Fruit fly (Drosophila melanogaster) whole organism, embryonic: ENCODE data around the gene CAH16.

ENCODE experiments used
- ATbp ChIP-seq: fragments of 200-800 bp; sonication (Bioruptor generic); optimal IDR thresholded peaks from 2 replicates; lab custom pipeline; 2017; ENCODE audit warnings: missing biosample characterization, mild to moderate bottlenecking, missing genetic modification characterization, missing genetic modification reagents
- Ada2b ChIP-seq: fragments of 200-800 bp; sonication (Bioruptor generic); IDR thresholded peaks from 2 replicates; pipeline ENCODE4 v1.3.6; 2022; ENCODE audit warnings: missing biosample characterization, missing genetic modification characterization
- CG10209 ChIP-seq: fragments of 200-800 bp; sonication (Bioruptor generic); optimal IDR thresholded peaks from 3 replicates; lab custom pipeline; 2017; ENCODE audit warnings: missing biosample characterization, mild to moderate bottlenecking, missing genetic modification characterization, missing genetic modification reagents
- CG11504 ChIP-seq: fragments of 200-800 bp; sonication (Bioruptor generic); optimal IDR thresholded peaks from 3 replicates; lab custom pipeline; 2019; ENCODE audit warnings: missing biosample characterization, mild to moderate bottlenecking, missing genetic modification characterization, moderate library complexity
- CG13123 ChIP-seq: fragments of 200-800 bp; sonication (Bioruptor generic); optimal IDR thresholded peaks from 2 replicates; lab custom pipeline; 2016; ENCODE audit warnings: missing biosample characterization, missing genetic modification characterization
- CG14860 ChIP-seq: fragments of 200-800 bp; sonication (Bioruptor generic); IDR thresholded peaks from 3 replicates; pipeline ENCODE4 v1.3.6; 2022; ENCODE audit warnings: missing biosample characterization, missing genetic modification characterization; ENCODE audit not compliant: partially characterized antibody
- CG16815 ChIP-seq: fragments of 200-800 bp; sonication (Bioruptor generic); optimal IDR thresholded peaks from 3 replicates; lab custom pipeline; 2017; ENCODE audit warnings: missing biosample characterization, mild to moderate bottlenecking, missing genetic modification characterization
- CG17328 ChIP-seq: fragments of 200-800 bp; sonication (Bioruptor generic); IDR thresholded peaks from 2 replicates; pipeline ENCODE4 v1.3.6; 2022; ENCODE audit warnings: missing biosample characterization, missing genetic modification characterization
- CG17359 ChIP-seq: fragments of 200-800 bp; sonication (Bioruptor generic); optimal IDR thresholded peaks from 3 replicates; lab custom pipeline; 2018; ENCODE audit warnings: missing biosample characterization, mild to moderate bottlenecking, missing genetic modification characterization, moderate library complexity
- CG18764 ChIP-seq: fragments of 200-800 bp; sonication (Bioruptor generic); optimal IDR thresholded peaks from 3 replicates; lab custom pipeline; 2016; ENCODE audit warnings: missing biosample characterization, missing genetic modification characterization
- CG2875 ChIP-seq: fragments of 200-800 bp; sonication (Bioruptor generic); optimal IDR thresholded peaks from 2 replicates; lab custom pipeline; 2017; ENCODE audit warnings: missing biosample characterization, mild to moderate bottlenecking, missing genetic modification characterization, missing genetic modification reagents
- CG33213 ChIP-seq: fragments of 200-800 bp; sonication (Bioruptor generic); optimal IDR thresholded peaks from 3 replicates; lab custom pipeline; 2016; ENCODE audit warnings: missing biosample characterization, missing genetic modification characterization
- CG3726 ChIP-seq: fragments of 200-800 bp; sonication (Bioruptor generic); IDR thresholded peaks from 3 replicates; pipeline ENCODE4, ENCODE4 v1.3.6; 2022; ENCODE audit warnings: missing biosample characterization, missing genetic modification characterization
- CG4328 ChIP-seq: fragments of 200-800 bp; sonication (Bioruptor generic); optimal IDR thresholded peaks from 3 replicates; lab custom pipeline; 2017; ENCODE audit warnings: missing biosample characterization, missing genetic modification reagents, missing genetic modification characterization
- CG4707 ChIP-seq: fragments of 200-800 bp; sonication (Bioruptor generic); optimal IDR thresholded peaks from 2 replicates; lab custom pipeline; 2018; ENCODE audit warnings: missing biosample characterization, mild to moderate bottlenecking, missing genetic modification characterization, moderate library complexity
- CG7786 ChIP-seq: fragments of 200-800 bp; sonication (Bioruptor generic); optimal IDR thresholded peaks from 2 replicates; lab custom pipeline; 2016; ENCODE audit warnings: missing biosample characterization, missing genetic modification characterization
- CG9797 ChIP-seq: fragments of 200-800 bp; sonication (Bioruptor generic); optimal IDR thresholded peaks from 3 replicates; lab custom pipeline; 2018; ENCODE audit warnings: missing biosample characterization, mild to moderate bottlenecking, missing genetic modification characterization
- Dref ChIP-seq: fragments of 200-800 bp; sonication (Bioruptor generic); IDR thresholded peaks from 2 replicates; pipeline ENCODE4 v1.3.6; 2022; ENCODE audit warnings: missing biosample characterization, missing genetic modification characterization
- E2f2 ChIP-seq: fragments of 200-800 bp; sonication (Bioruptor generic); IDR thresholded peaks from 2 replicates; pipeline ENCODE4 v1.3.6; 2022; ENCODE audit warnings: missing biosample characterization, missing genetic modification characterization
- ERR ChIP-seq: fragments of 200-800 bp; sonication (Bioruptor generic); optimal IDR thresholded peaks from 2 replicates; lab custom pipeline; 2016; ENCODE audit warnings: missing biosample characterization, missing genetic modification characterization
- HHEX ChIP-seq: fragments of 200-800 bp; sonication (Bioruptor generic); optimal IDR thresholded peaks from 3 replicates; lab custom pipeline; 2017; ENCODE audit warnings: missing biosample characterization, mild to moderate bottlenecking, missing genetic modification characterization, missing genetic modification reagents
- Hey ChIP-seq: fragments of 200-800 bp; sonication (Bioruptor generic); optimal IDR thresholded peaks from 3 replicates; lab custom pipeline; 2018; ENCODE audit warnings: missing biosample characterization, mild to moderate bottlenecking, missing genetic modification characterization
- Nf-YC ChIP-seq: fragments of 200-800 bp; optimal IDR thresholded peaks from 3 replicates; lab custom pipeline; 2019; ENCODE audit warnings: missing biosample characterization, mild to moderate bottlenecking, missing genetic modification characterization, moderate library complexity
- Six4 ChIP-seq: fragments of 200-800 bp; sonication (Bioruptor generic); optimal IDR thresholded peaks from 2 replicates; lab custom pipeline; 2016; ENCODE audit warnings: missing biosample characterization, missing genetic modification characterization
- Sox102F ChIP-seq: fragments of 200-800 bp; sonication (Bioruptor generic); optimal IDR thresholded peaks from 2 replicates; lab custom pipeline; 2018; ENCODE audit warnings: missing biosample characterization, mild to moderate bottlenecking, missing genetic modification characterization, moderate library complexity
- Sry-δ ChIP-seq: fragments of 200-800 bp; sonication (Bioruptor generic); optimal IDR thresholded peaks from 2 replicates; lab custom pipeline; 2016; ENCODE audit warnings: missing biosample characterization, missing genetic modification characterization
- Taf1 ChIP-seq: fragments of 200-800 bp; sonication (Bioruptor generic); IDR thresholded peaks from 2 replicates; pipeline ENCODE4 v1.3.6; 2022; ENCODE audit warnings: missing biosample characterization, missing genetic modification characterization
- ap ChIP-seq: fragments of 200-800 bp; sonication (Bioruptor generic); IDR thresholded peaks from 2 replicates; pipeline ENCODE4 v1.3.6; 2022; ENCODE audit warnings: missing biosample characterization, missing genetic modification characterization
- az2 ChIP-seq: fragments of 200-800 bp; sonication (Bioruptor generic); optimal IDR thresholded peaks from 3 replicates; lab custom pipeline; 2016; ENCODE audit warnings: missing biosample characterization, missing genetic modification characterization
- bsh ChIP-seq, 2 experiments: fragments of 200-800 bp; sonication (Bioruptor generic); optimal IDR thresholded peaks; 2 replicates each; lab custom pipeline; 2017 to 2018; ENCODE audit warnings: mild to moderate bottlenecking in 2 of 2, missing biosample characterization in 2 of 2, missing genetic modification characterization in 2 of 2, moderate library complexity in 1 of 2
- crp ChIP-seq, 2 experiments: fragments of 200-800 bp; sonication (Bioruptor generic); optimal IDR thresholded peaks; 2 replicates in 1 of 2; 3 replicates in 1 of 2; lab custom pipeline; 2017; ENCODE audit warnings: missing biosample characterization in 2 of 2, missing genetic modification characterization in 2 of 2, mild to moderate bottlenecking in 1 of 2, moderate library complexity in 1 of 2
- dati ChIP-seq: fragments of 200-800 bp; sonication (Bioruptor generic); IDR thresholded peaks from 2 replicates; pipeline ENCODE4 v1.3.6; 2022; ENCODE audit warnings: missing biosample characterization, missing genetic modification characterization
- dimm ChIP-seq: fragments of 200-800 bp; sonication (Bioruptor generic); IDR thresholded peaks from 2 replicates; pipeline ENCODE4 v1.3.6; 2022; ENCODE audit warnings: missing biosample characterization, missing genetic modification characterization
- dysf ChIP-seq: fragments of 200-800 bp; sonication (Bioruptor generic); IDR thresholded peaks from 3 replicates; pipeline ENCODE4 v1.3.6; 2022; ENCODE audit warnings: missing biosample characterization, missing genetic modification characterization
- exex ChIP-seq: fragments of 200-800 bp; sonication (Bioruptor generic); optimal IDR thresholded peaks from 4 replicates; lab custom pipeline; 2018; ENCODE audit warnings: missing biosample characterization, mild to moderate bottlenecking, missing genetic modification characterization, moderate library complexity
- fru ChIP-seq: fragments of >200 bp; optimal IDR thresholded peaks from 2 replicates; lab custom pipeline; 2017
- gcm2 ChIP-seq: fragments of 200-800 bp; sonication (Bioruptor generic); optimal IDR thresholded peaks from 2 replicates; lab custom pipeline; 2016; ENCODE audit warnings: missing biosample characterization, missing genetic modification characterization
- grn ChIP-seq: fragments of 200-800 bp; sonication (Bioruptor generic); optimal IDR thresholded peaks from 3 replicates; lab custom pipeline; 2017; ENCODE audit warnings: missing biosample characterization, missing genetic modification characterization
- ken ChIP-seq: fragments of 200-800 bp; sonication (Bioruptor generic); IDR thresholded peaks from 3 replicates; pipeline ENCODE4 v1.3.6; 2022; ENCODE audit warnings: missing biosample characterization, missing genetic modification characterization
- oc ChIP-seq: fragments of 200-800 bp; sonication (Bioruptor generic); optimal IDR thresholded peaks from 2 replicates; lab custom pipeline; 2018; ENCODE audit warnings: missing biosample characterization, mild to moderate bottlenecking, missing genetic modification characterization, moderate library complexity
- phol ChIP-seq: fragments of 200-800 bp; sonication (Bioruptor generic); optimal IDR thresholded peaks from 3 replicates; lab custom pipeline; 2018; ENCODE audit warnings: missing biosample characterization, mild to moderate bottlenecking, missing genetic modification characterization, moderate library complexity
- psq ChIP-seq: fragments of 200-800 bp; sonication (Bioruptor generic); optimal IDR thresholded peaks from 2 replicates; lab custom pipeline; 2017; ENCODE audit warnings: missing biosample characterization, missing genetic modification characterization
- row ChIP-seq: fragments of 200-800 bp; sonication (Bioruptor generic); IDR thresholded peaks from 3 replicates; pipeline ENCODE4 v1.3.6; 2022; ENCODE audit warnings: missing biosample characterization, missing genetic modification characterization
- slou ChIP-seq: fragments of 200-800 bp; sonication (Bioruptor generic); optimal IDR thresholded peaks from 3 replicates; lab custom pipeline; 2016; ENCODE audit warnings: missing biosample characterization, missing genetic modification characterization
- slp2 ChIP-seq: fragments of 200-800 bp; sonication (Bioruptor generic); optimal IDR thresholded peaks from 2 replicates; lab custom pipeline; 2016; ENCODE audit warnings: missing biosample characterization, missing genetic modification characterization
- stwl ChIP-seq: fragments of 200-800 bp; sonication (Bioruptor generic); optimal IDR thresholded peaks from 3 replicates; lab custom pipeline; 2018; ENCODE audit warnings: missing biosample characterization, mild to moderate bottlenecking, missing genetic modification characterization, moderate library complexity
- tap ChIP-seq: fragments of 200-800 bp; optimal IDR thresholded peaks from 3 replicates; lab custom pipeline; 2019; ENCODE audit warnings: missing biosample characterization, mild to moderate bottlenecking, missing genetic modification characterization, moderate library complexity
- tll ChIP-seq, 2 experiments: fragments of 200-800 bp in 1 of 2; fragments of >200 bp in 1 of 2; sonication (Bioruptor generic) in 1 of 2; optimal IDR thresholded peaks; 2 replicates each; lab custom pipeline; 2017 to 2019; ENCODE audit warnings: missing biosample characterization in 2 of 2, missing genetic modification characterization in 2 of 2, mild to moderate bottlenecking in 1 of 2, moderate library complexity in 1 of 2
- tx ChIP-seq: fragments of 200-800 bp; sonication (Bioruptor generic); optimal IDR thresholded peaks from 2 replicates; lab custom pipeline; 2016; ENCODE audit warnings: missing biosample characterization, missing genetic modification characterization
- wdn ChIP-seq: fragments of 200-800 bp; sonication (Bioruptor generic); IDR thresholded peaks from 2 replicates; pipeline ENCODE4 v1.3.6; 2022; ENCODE audit warnings: missing biosample characterization, missing genetic modification characterization

CAH16 gene

DNA sequence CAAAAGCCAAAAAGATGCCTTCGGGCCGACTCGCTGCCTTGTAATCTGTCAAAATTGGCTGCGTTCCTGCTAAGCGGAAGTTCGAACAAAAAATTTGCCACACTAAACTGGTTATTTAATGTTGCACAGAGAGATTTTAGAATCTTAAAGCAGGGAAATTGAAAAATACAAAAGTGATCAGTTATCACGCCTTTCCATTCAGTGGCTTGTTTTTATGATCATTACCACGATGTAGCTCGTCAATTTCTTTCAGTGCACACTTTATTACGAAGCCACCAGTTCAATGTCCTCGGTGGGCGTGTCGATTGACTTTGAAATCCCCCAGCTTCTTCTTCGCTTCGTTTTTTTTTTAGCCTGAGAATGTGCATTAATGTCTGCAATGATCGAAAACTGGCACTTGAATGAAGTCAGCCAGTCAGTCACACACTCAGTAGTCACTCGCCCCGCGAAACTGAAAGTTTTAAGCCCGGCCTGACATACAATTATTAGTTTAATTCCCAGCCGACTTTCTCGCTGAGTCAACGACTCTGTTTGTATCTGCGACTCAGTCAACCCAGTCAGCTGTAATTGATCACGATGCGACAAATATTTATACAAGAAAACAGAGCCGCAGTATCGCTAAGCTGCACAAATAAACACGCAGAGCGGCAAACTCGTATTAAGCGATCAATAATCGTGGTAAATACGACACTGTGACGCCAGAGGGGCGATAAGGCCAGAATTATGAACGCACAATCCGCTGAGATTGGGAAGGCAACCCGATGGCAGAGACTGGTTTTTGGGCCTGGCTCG, 49.0 kb downstream of the CAH16 start (continued):
- TF ChIP-seq ken, result 0 out of 3 replicates have a peak, but pooled peaks have one; percentile 46
- TF ChIP-seq CG16815 (GFP tag; lab: Kevin White, UChicago), result no peak
- no peak for TF ChIP-seq CG13123 (GFP tag; lab: Kevin White, UChicago)
- no peak for TF ChIP-seq CG7786
- no peak for TF ChIP-seq CG9797 (GFP tag; lab: Kevin White, UChicago)
- TF ChIP-seq Dref (GFP tag; lab: Robert Waterston, UW), result no peak
- peak in 1 of 2 experiments; percentile 2 for TF ChIP-seq tll (GFP tag; optimal IDR thresholded peaks at IDR 0.05; lab: Kevin White, UChicago)
- peak; percentile 41 for TF ChIP-seq CG11504 (tag; lab: Kevin White, UChicago)
- TF ChIP-seq fru, result no peak
- TF ChIP-seq slou (GFP tag; lab: Kevin White, UChicago), result no peak
- no peak for TF ChIP-seq dimm (GFP tag; lab: Robert Waterston, UW)
- no peak for TF ChIP-seq psq (GFP tag; lab: Kevin White, UChicago)
- no peak for TF ChIP-seq HHEX (GFP tag; lab: Kevin White, UChicago)
- no peak for TF ChIP-seq Nf-YC (tag; lab: Kevin White, UChicago)
- TF ChIP-seq Taf1 (GFP tag; lab: Robert Waterston, UW), result no peak
- TF ChIP-seq grn, result no peak
- TF ChIP-seq row (GFP tag; lab: Robert Waterston, UW), result no peak
- TF ChIP-seq crp (GFP tag; optimal IDR thresholded peaks at IDR 0.05; lab: Kevin White, UChicago), result no peak
- TF ChIP-seq ap, result no peak
- no peak for TF ChIP-seq Ada2b (GFP tag; lab: Robert Waterston, UW)
- TF ChIP-seq Hey, result no peak
- TF ChIP-seq CG17359, result peak; percentile 65
- peak; percentile 22 for TF ChIP-seq CG10209 (GFP tag; lab: Kevin White, UChicago)
- 0 out of 2 replicates have a peak, but pooled peaks have one; percentile 19 for TF ChIP-seq CG17328 (GFP tag; lab: Robert Waterston, UW)
- no peak for TF ChIP-seq tx (GFP tag; lab: Kevin White, UChicago)
- no peak for TF ChIP-seq dysf
- TF ChIP-seq az2 (GFP tag; lab: Kevin White, UChicago), result no peak
- TF ChIP-seq E2f2 (GFP tag; lab: Robert Waterston, UW), result no peak
- TF ChIP-seq tap (tag; lab: Kevin White, UChicago), result peak; percentile 35
- no peak for TF ChIP-seq slp2 (GFP tag; lab: Kevin White, UChicago)
- TF ChIP-seq dati (GFP tag; lab: Robert Waterston, UW), result no peak
- TF ChIP-seq CG18764 (GFP tag; lab: Kevin White, UChicago), result peak; percentile 49
- no peak for TF ChIP-seq CG14860
- peak; percentile 85 for TF ChIP-seq ATbp (GFP tag; lab: Kevin White, UChicago)
- no peak for TF ChIP-seq stwl (tag; lab: Kevin White, UChicago)
- TF ChIP-seq oc, result peak; percentile 89
- peak in 1 of 2 experiments; percentile 72 for TF ChIP-seq bsh (GFP tag; optimal IDR thresholded peaks at IDR 0.05; lab: Kevin White, UChicago)
- peak; percentile 55 for TF ChIP-seq CG4707 (GFP tag; lab: Kevin White, UChicago)
- no peak for TF ChIP-seq exex
- TF ChIP-seq CG33213 (GFP tag; lab: Kevin White, UChicago), result peak; percentile 17
- no peak for TF ChIP-seq CG4328 (GFP tag; lab: Kevin White, UChicago)
- no peak for TF ChIP-seq Six4
- no peak for TF ChIP-seq ERR (GFP tag; lab: Kevin White, UChicago)
- TF ChIP-seq gcm2 (GFP tag; lab: Kevin White, UChicago), result no peak
- no peak for TF ChIP-seq Sry-δ (GFP tag; lab: Kevin White, UChicago)
- TF ChIP-seq wdn (GFP tag; lab: Robert Waterston, UW), result no peak
- TF ChIP-seq phol (tag; lab: Kevin White, UChicago), result no peak
- peak; percentile 30 for TF ChIP-seq Sox102F (GFP tag; lab: Kevin White, UChicago)
- peak; percentile 68 for TF ChIP-seq CG2875 (GFP tag; lab: Kevin White, UChicago)
- TF ChIP-seq CG3726, result no peak
